Fruit fly (Drosophila melanogaster) whole organism: ENCODE data around the gene yem.

Experiments used
- CG8478 ChIP-seq: fragments of >200 bp; optimal IDR thresholded peaks from 2 replicates; lab custom pipeline; 2018; ENCODE audit warnings: inconsistent platforms
- Dll ChIP-seq: fragments of >200 bp; optimal IDR thresholded peaks from 2 replicates; lab custom pipeline; 2017
- EcR ChIP-seq, 2 experiments: fragments of >200 bp; optimal IDR thresholded peaks; 2 replicates each; lab custom pipeline; 2017; ENCODE audit warnings: missing biosample characterization in 2 of 2, missing genetic modification characterization in 2 of 2, missing genetic modification reagents in 2 of 2
- pan ChIP-seq: fragments of >200 bp; optimal IDR thresholded peaks from 2 replicates; lab custom pipeline; 2017
- psq ChIP-seq: fragments of >200 bp; optimal IDR thresholded peaks from 2 replicates; lab custom pipeline; 2017
- usp ChIP-seq: fragments of >200 bp; optimal IDR thresholded peaks from 2 replicates; lab custom pipeline; 2017; ENCODE audit warnings: missing biosample characterization, missing genetic modification characterization, mixed read lengths

yem gene

dm6 chr3R:29095525-29095924 is 27.2 kb downstream of the yem start:
- peak; percentile 77 for TF ChIP-seq Dll (lab: Kevin White, UChicago)
- TF ChIP-seq pan (lab: Kevin White, UChicago), result no peak

dm6 chr3R:29094152-29094551 is 28.5 kb downstream of the yem start:
- no peak for TF ChIP-seq CG8478 (lab: Kevin White, UChicago)
- TF ChIP-seq EcR (GFP tag; optimal IDR thresholded peaks at IDR 0.05; lab: Kevin White, UChicago), result no peak
- no peak for TF ChIP-seq pan (lab: Kevin White, UChicago)

DNA sequence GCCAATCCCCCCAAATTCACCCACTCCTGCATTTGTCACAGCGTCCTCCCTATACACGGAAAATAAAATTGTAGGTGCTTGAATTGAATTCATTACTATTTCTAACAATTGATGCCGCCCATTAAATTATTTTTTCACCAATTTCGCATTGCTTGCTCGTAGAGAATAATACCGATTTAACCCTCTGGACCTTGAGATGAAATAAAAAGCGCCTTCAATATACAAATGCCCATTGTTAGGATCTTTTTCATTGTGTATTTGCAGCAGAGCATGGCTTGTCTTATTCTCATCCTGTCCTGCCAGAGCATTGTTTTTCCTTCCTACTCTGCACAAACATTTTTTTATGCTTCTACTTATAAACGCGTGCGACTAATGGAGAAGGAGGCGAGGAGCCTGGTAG is 31.1 kb downstream of the yem start:
- no peak for TF ChIP-seq Dll (lab: Kevin White, UChicago)
- TF ChIP-seq EcR (GFP tag; optimal IDR thresholded peaks at IDR 0.05; lab: Kevin White, UChicago), result no peak
- no peak for TF ChIP-seq CG8478 (lab: Kevin White, UChicago)
- TF ChIP-seq pan (lab: Kevin White, UChicago), result no peak
- no peak for TF ChIP-seq psq
- no peak for TF ChIP-seq usp

dm6 chr3R:29089662-29090007 is 33.0 kb downstream of the yem start:
- TF ChIP-seq CG8478 (lab: Kevin White, UChicago) (no peak), psq (no peak), pan (lab: Kevin White, UChicago) (no peak), EcR (GFP tag; optimal IDR thresholded peaks at IDR 0.05; lab: Kevin White, UChicago) (no peak), usp (no peak), Dll (lab: Kevin White, UChicago) (no peak)

- TF ChIP-seq pan (lab: Kevin White, UChicago) (no peak), psq (no peak), CG8478 (lab: Kevin White, UChicago) (no peak), usp (no peak), EcR (GFP tag; optimal IDR thresholded peaks at IDR 0.05; lab: Kevin White, UChicago) (no peak), Dll (lab: Kevin White, UChicago) (no peak)
Observed at dm6 chr3R:29088938-29089661, 33.6 kb downstream of the yem start.

dm6 chr3R:29087926-29088487 is 34.7 kb downstream of the yem start:
- TF ChIP-seq psq (no peak), CG8478 (lab: Kevin White, UChicago) (no peak), Dll (lab: Kevin White, UChicago) (peak; percentile 79)

DNA sequence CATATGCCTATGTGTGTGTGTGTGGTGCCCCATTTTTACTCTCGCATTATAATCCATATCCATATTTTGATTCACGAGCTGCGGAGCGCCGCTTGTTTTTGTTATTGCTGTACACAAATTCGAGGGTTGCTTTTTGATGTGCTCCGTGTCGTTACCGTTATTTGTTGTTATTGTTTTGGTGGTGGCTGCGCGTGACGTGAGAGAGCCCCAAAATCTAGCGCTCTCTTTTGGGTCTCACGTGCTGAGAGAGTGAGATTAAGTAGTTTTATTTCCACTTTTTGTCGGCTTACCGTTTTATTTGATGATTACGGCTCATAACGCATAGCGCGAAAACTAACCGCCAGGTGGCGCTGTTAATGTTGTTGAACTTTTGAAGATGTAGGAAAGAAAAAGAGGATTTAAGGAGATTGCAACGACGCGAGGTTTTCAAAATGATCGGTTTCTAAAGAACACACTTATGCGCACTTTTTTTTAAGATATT is 35.3 kb downstream of the yem start:
- TF ChIP-seq psq (no peak), EcR (GFP tag; optimal IDR thresholded peaks at IDR 0.05; lab: Kevin White, UChicago) (no peak), usp (no peak), Dll (lab: Kevin White, UChicago) (no peak), CG8478 (lab: Kevin White, UChicago) (no peak), pan (lab: Kevin White, UChicago) (no peak)

DNA sequence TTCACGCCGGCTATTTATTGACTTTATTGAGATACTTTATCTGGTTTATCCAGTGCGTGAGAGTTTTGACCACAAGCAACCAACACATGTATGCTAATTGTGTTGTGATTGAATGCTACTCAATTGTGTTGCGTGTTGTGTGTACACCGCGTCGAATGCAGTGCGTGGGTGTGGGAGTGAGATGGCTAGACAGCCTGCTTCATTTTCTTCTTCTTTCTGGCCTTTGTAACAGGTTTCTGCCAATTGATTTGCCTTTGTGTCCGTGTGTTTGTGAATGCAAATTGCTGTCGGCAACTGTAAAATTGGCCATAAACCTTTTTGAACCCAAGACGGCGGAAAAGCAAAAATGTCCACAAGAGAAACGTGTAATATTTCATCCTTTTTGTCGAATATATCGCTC is 35.8 kb downstream of the yem start:
- TF ChIP-seq usp, result no peak
- TF ChIP-seq psq, result no peak
- TF ChIP-seq pan (lab: Kevin White, UChicago), result no peak
- no peak for TF ChIP-seq EcR (GFP tag; optimal IDR thresholded peaks at IDR 0.05; lab: Kevin White, UChicago)

dm6 chr3R:29083459-29084457 is 38.9 kb downstream of the yem start:
- TF ChIP-seq pan (lab: Kevin White, UChicago) (no peak), psq (no peak), usp (no peak), CG8478 (lab: Kevin White, UChicago) (no peak), EcR (GFP tag; optimal IDR thresholded peaks at IDR 0.05; lab: Kevin White, UChicago) (no peak), Dll (lab: Kevin White, UChicago) (no peak)

dm6 chr3R:29082511-29083296 is 40.0 kb downstream of the yem start:
- TF ChIP-seq CG8478 (lab: Kevin White, UChicago), result no peak
- no peak for TF ChIP-seq psq
- TF ChIP-seq EcR (GFP tag; optimal IDR thresholded peaks at IDR 0.05; lab: Kevin White, UChicago), result no peak
- no peak for TF ChIP-seq pan (lab: Kevin White, UChicago)
- no peak for TF ChIP-seq usp
- no peak for TF ChIP-seq Dll (lab: Kevin White, UChicago)

DNA sequence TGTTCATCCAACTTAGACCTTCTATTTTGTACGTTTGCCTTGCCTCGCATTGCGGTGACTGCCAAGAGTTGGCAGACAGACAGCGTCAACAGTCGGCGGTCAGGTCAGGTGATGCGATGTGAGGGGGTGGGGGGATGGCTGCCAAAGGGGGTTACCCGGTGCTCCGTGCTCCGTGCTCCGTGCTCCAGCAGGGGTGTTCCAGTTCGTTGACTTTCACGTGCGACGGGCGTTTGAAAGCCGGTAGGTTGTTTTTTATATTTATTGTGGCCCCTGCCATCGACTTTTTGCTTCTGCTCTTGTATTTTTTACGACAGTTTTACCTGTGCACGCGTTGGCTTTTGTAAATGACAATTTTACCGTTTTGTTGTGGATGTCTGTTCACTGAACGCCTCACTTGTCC is 40.6 kb downstream of the yem start:
- TF ChIP-seq pan (lab: Kevin White, UChicago) (no peak), Dll (lab: Kevin White, UChicago) (no peak), CG8478 (lab: Kevin White, UChicago) (no peak), usp (no peak), psq (no peak), EcR (GFP tag; optimal IDR thresholded peaks at IDR 0.05; lab: Kevin White, UChicago) (no peak)
